Worm (Caenorhabditis elegans) whole organism, midembryonic: Measurements from ENCODE around the gene vps-37.

Experiments used
- cog-1 ChIP-seq: sonication (generic microtip); optimal IDR thresholded peaks from 2 replicates; lab custom pipeline; 2016; ENCODE audit warnings: missing genetic modification characterization, missing compliant biosample characterization
- tab-1 ChIP-seq: fragments of 200-800 bp; sonication (Bioruptor generic); IDR thresholded peaks from 2 replicates; pipeline ENCODE4 v1.3.6; 2022; ENCODE audit warnings: missing genetic modification characterization, missing compliant biosample characterization
- ztf-23 ChIP-seq: fragments of 200-800 bp; sonication (Bioruptor generic); IDR thresholded peaks from 2 replicates; pipeline ENCODE4 v1.3.6; 2022; ENCODE audit warnings: missing genetic modification reagents, missing genetic modification characterization, missing compliant biosample characterization
- ztf-29 ChIP-seq: fragments of 200-800 bp; sonication (Bioruptor generic); IDR thresholded peaks from 2 replicates; pipeline ENCODE4 v1.3.6; 2022; ENCODE audit warnings: missing genetic modification reagents, missing genetic modification characterization, missing compliant biosample characterization

DNA sequence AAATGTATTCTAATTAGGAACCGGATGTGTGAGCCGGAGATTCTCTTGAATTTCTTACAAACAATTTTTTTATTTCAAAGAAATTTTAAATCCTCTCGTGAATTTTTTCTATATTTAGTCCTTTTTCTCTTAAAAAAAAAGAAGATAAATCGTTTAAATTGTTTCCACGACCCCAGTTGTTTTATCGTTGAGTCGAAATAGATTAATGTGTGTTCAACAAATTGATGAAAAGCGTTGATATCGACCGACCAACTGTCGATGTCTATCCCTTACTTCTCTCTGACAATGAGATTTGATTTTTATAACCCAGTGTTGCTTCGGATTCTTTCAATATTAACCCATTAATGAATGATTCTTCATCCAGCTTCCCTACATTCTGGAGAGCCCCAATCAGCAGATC, 13.8 kb downstream of the vps-37 start, which contains the start of gene CD4.1:
- TF ChIP-seq ztf-29 (GFP tag; lab: Robert Waterston, UW) = no peak
- TF ChIP-seq ztf-23 (GFP tag; lab: Robert Waterston, UW) = no peak
- no peak for TF ChIP-seq tab-1 (GFP tag; lab: Robert Waterston, UW)
- TF ChIP-seq cog-1 = no peak
